Worm (Caenorhabditis elegans) whole organism, mixed stage, embryonic: ENCODE measurements around the gene mars-1.

ENCODE experiments used
- ceh-83 ChIP-seq: fragments of 200-800 bp; sonication (Bioruptor generic); optimal IDR thresholded peaks from 2 replicates; lab custom pipeline; 2018; ENCODE audit warnings: mild to moderate bottlenecking, missing genetic modification characterization, missing compliant biosample characterization
- drap-1 ChIP-seq: fragments of 200-800 bp; sonication (Bioruptor generic); optimal IDR thresholded peaks from 3 replicates; lab custom pipeline; 2018; ENCODE audit warnings: mild to moderate bottlenecking, missing genetic modification characterization, missing compliant biosample characterization
- lin-13 ChIP-seq: fragments of 150-350 bp; optimal IDR thresholded peaks from 2 replicates; lab custom pipeline; 2014; ENCODE audit warnings: missing biosample characterization, missing genetic modification characterization
- lsy-2 ChIP-seq: fragments of 150-350 bp; optimal IDR thresholded peaks from 2 replicates; lab custom pipeline; 2014; ENCODE audit warnings: missing biosample characterization, missing genetic modification characterization
- mls-2 ChIP-seq: sonication (generic microtip); optimal IDR thresholded peaks from 2 replicates; lab custom pipeline; 2016; ENCODE audit warnings: mild to moderate bottlenecking, missing genetic modification characterization, moderate library complexity, missing compliant biosample characterization
- pha-4 ChIP-seq: fragments of 150-350 bp; optimal IDR thresholded peaks from 2 replicates; lab custom pipeline; 2018; ENCODE audit warnings: missing biosample characterization, missing genetic modification reagents, missing genetic modification characterization
- unc-39 ChIP-seq: fragments of 150-350 bp; optimal IDR thresholded peaks from 2 replicates; lab custom pipeline; 2014; ENCODE audit warnings: missing biosample characterization, missing genetic modification characterization

DNA sequence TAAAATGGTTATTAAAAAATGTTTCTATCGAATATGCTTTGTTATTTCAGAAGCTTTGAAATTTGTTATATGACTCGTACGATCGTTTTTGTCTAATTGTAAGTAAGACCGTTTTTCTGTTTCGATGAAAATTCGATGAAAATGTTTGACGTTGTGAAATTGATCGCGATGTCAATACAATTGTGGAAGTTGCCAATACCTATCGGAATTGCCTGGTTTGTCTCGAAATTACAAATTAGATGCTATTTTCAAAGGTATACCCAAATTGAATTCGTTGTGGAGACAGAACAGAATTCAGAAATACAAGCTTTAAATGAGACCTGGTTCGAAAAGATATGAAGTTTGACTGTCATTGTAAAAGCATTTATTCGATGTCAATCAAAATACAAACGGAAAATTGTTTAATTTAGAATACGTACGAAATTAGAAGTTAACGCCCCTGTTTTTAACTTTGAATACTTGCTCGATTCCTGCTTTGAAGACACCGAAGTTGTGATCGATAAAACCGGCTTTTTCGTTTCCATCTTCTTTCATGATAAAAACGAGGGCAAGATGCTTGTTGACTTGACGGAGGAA lies 31.9 kb downstream of the mars-1 start:
- TF ChIP-seq mls-2 (tag; lab: Kevin White, UChicago), result no peak
- TF ChIP-seq drap-1 (GFP tag; lab: Kevin White, UChicago), result no peak
- TF ChIP-seq pha-4 (tag; lab: Kevin White, UChicago), result no peak
- no peak for TF ChIP-seq unc-39 (tag; lab: Kevin White, UChicago)
- no peak for TF ChIP-seq lsy-2
- no peak for TF ChIP-seq ceh-83 (GFP tag; lab: Kevin White, UChicago)
- TF ChIP-seq lin-13 (tag; lab: Kevin White, UChicago), result no peak
